Worm (Caenorhabditis elegans): Measurements from ENCODE around the gene lsm-7.

DNA sequence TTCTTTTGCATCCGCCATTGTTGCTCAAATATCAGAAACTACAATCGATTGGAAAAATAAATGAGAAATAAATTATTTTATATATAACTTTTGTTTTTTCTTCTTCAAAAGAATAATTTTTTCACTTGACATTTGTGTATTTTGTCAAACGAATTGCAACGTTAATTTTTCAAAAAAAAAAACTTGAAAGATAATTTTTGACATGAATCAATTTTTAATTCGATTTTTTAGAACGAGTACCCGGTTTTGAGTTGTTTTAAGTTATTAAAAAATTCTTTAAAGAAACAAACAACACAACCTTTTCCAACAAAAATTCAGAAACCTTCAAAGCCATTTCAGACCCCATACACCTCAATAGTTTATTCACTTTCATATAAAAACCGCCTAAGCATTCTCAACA lies 49.0 kb upstream of the lsm-7 start, which contains the start of gene F13E9.5:
- TF ChIP-seq ces-1 (GFP tag; optimal IDR thresholded peaks at IDR 0.05) (no peak), egl-27 (tag; optimal IDR thresholded peaks at IDR 0.05) (no peak), snpc-4 (tag; optimal IDR thresholded peaks at IDR 0.05) (no peak), ceh-82 (tag; optimal IDR thresholded peaks at IDR 0.05) (no peak), pax-3 (tag; optimal IDR thresholded peaks at IDR 0.05) (no peak), fkh-8 (tag; optimal IDR thresholded peaks at IDR 0.05) (no peak), aly-2 (tag; optimal IDR thresholded peaks at IDR 0.05) (no peak), unc-130 (tag; optimal IDR thresholded peaks at IDR 0.05) (no peak), fkh-10 (GFP tag; optimal IDR thresholded peaks at IDR 0.05) (no peak), hlh-4 (tag; optimal IDR thresholded peaks at IDR 0.05) (no peak), unc-62 (GFP tag; optimal IDR thresholded peaks at IDR 0.05) (no peak)
